Fruit fly (Drosophila melanogaster) whole organism, embryonic: Measurements from ENCODE around the gene Ir31a.

Experiments
- Abd-B ChIP-seq: fragments of 200-800 bp; sonication (Bioruptor generic); optimal IDR thresholded peaks from 2 replicates; lab custom pipeline; 2018; ENCODE audit warnings: missing biosample characterization, mild to moderate bottlenecking, missing genetic modification characterization, moderate library complexity
- CG10274 ChIP-seq: fragments of 200-800 bp; sonication (Bioruptor generic); optimal IDR thresholded peaks from 3 replicates; lab custom pipeline; 2017; ENCODE audit warnings: missing biosample characterization, mild to moderate bottlenecking, missing genetic modification characterization
- CG10543 ChIP-seq: fragments of 200-800 bp; sonication (Bioruptor generic); optimal IDR thresholded peaks from 3 replicates; lab custom pipeline; 2017; ENCODE audit warnings: missing biosample characterization, mild to moderate bottlenecking, missing genetic modification characterization, moderate library complexity
- CG4328 ChIP-seq: fragments of 200-800 bp; sonication (Bioruptor generic); optimal IDR thresholded peaks from 3 replicates; lab custom pipeline; 2017; ENCODE audit warnings: missing biosample characterization, missing genetic modification reagents, missing genetic modification characterization
- CG6272 ChIP-seq: fragments of 200-800 bp; sonication (Bioruptor generic); IDR thresholded peaks from 2 replicates; pipeline ENCODE4 v1.3.6; 2022; ENCODE audit warnings: missing biosample characterization, missing genetic modification characterization
- Hr39 ChIP-seq: fragments of >200 bp; optimal IDR thresholded peaks from 2 replicates; lab custom pipeline; 2017
- Mes4 ChIP-seq: fragments of 200-800 bp; sonication (Bioruptor generic); optimal IDR thresholded peaks from 2 replicates; lab custom pipeline; 2016; ENCODE audit warnings: missing biosample characterization, missing genetic modification characterization
- cad ChIP-seq: fragments of >200 bp; optimal IDR thresholded peaks from 2 replicates; lab custom pipeline; 2017; ENCODE audit warnings: missing biosample characterization, missing genetic modification characterization
- crol ChIP-seq: fragments of 200-800 bp; sonication (Bioruptor generic); IDR thresholded peaks from 2 replicates; pipeline ENCODE4 v1.3.6; 2022; ENCODE audit warnings: missing biosample characterization, missing genetic modification characterization
- slou ChIP-seq: fragments of 200-800 bp; sonication (Bioruptor generic); optimal IDR thresholded peaks from 3 replicates; lab custom pipeline; 2016; ENCODE audit warnings: missing biosample characterization, missing genetic modification characterization
- tx ChIP-seq: fragments of 200-800 bp; sonication (Bioruptor generic); optimal IDR thresholded peaks from 2 replicates; lab custom pipeline; 2016; ENCODE audit warnings: missing biosample characterization, missing genetic modification characterization

dm6 chr2L:10356508-10356907, 48.9 kb upstream of the Ir31a start, which contains the start of the genes CtsL4 and ClpP:
- no peak for TF ChIP-seq slou (GFP tag; lab: Kevin White, UChicago)
- TF ChIP-seq Abd-B: peak; percentile 46
- no peak for TF ChIP-seq crol (GFP tag; lab: Robert Waterston, UW)
- peak; percentile 13 for TF ChIP-seq tx
- TF ChIP-seq CG10543: no peak
- TF ChIP-seq CG4328: no peak
- TF ChIP-seq Mes4 (GFP tag; lab: Kevin White, UChicago): no peak
- TF ChIP-seq cad: no peak
- no peak for TF ChIP-seq Hr39 (lab: Kevin White, UChicago)
- TF ChIP-seq CG6272 (GFP tag; lab: Robert Waterston, UW): no peak; the same call in 1 of the 2 replicates
- no peak for TF ChIP-seq CG10274 (GFP tag; lab: Kevin White, UChicago)
